Worm (Caenorhabditis elegans) whole organism, L4 larva: ENCODE results near the gene C28C12.1.

Experiments
- D1046.2 ChIP-seq: fragments of 200-800 bp; sonication (Bioruptor generic); IDR thresholded peaks from 2 replicates; pipeline ENCODE4 v1.3.6; 2022; ENCODE audit warnings: missing genetic modification characterization, missing compliant biosample characterization
- F26F4.8 ChIP-seq: fragments of 200-800 bp; sonication (Bioruptor generic); conservative IDR thresholded peaks from 2 replicates; pipeline ENCODE4 v1.3.6; 2022; ENCODE audit warnings: missing genetic modification characterization, missing compliant biosample characterization
- F49E8.2 ChIP-seq: sonication (generic microtip); optimal IDR thresholded peaks from 2 replicates; lab custom pipeline; 2016; ENCODE audit warnings: missing compliant biosample characterization, mild to moderate bottlenecking, missing genetic modification characterization, borderline replicate concordance
- T26A8.4 ChIP-seq: fragments of 200-800 bp; sonication (Bioruptor generic); IDR thresholded peaks from 2 replicates; pipeline ENCODE4 v1.3.6; 2022; ENCODE audit warnings: missing genetic modification characterization, missing compliant biosample characterization
- Y105C5A.15 ChIP-seq: fragments of 200-800 bp; sonication (Bioruptor generic); IDR thresholded peaks from 2 replicates; pipeline ENCODE4 v1.3.6; 2022; ENCODE audit warnings: missing genetic modification characterization, missing compliant biosample characterization
- ZK337.2 ChIP-seq: fragments of 200-800 bp; sonication (Bioruptor generic); IDR thresholded peaks from 2 replicates; pipeline ENCODE4 v1.3.6; 2022; ENCODE audit warnings: missing genetic modification reagents, missing genetic modification characterization, missing compliant biosample characterization
- ama-1 ChIP-seq: fragments of 150-350 bp; optimal IDR thresholded peaks from 2 replicates; lab custom pipeline; 2014; ENCODE audit warnings: inconsistent platforms, mixed read lengths
- arid-1 ChIP-seq: fragments of 200-800 bp; sonication (Bioruptor generic); conservative IDR thresholded peaks from 2 replicates; pipeline ENCODE4 v1.3.6; 2022; ENCODE audit warnings: missing genetic modification reagents, missing genetic modification characterization, missing compliant biosample characterization
- ceh-28 ChIP-seq: fragments of 150-350 bp; optimal IDR thresholded peaks from 2 replicates; lab custom pipeline; 2014; ENCODE audit warnings: missing biosample characterization, missing genetic modification reagents, missing genetic modification characterization
- ceh-44 ChIP-seq: fragments of 200-800 bp; sonication (Bioruptor generic); IDR thresholded peaks from 2 replicates; pipeline ENCODE4 v1.3.6; 2022; ENCODE audit warnings: missing genetic modification reagents, missing genetic modification characterization, missing compliant biosample characterization
- ces-1 ChIP-seq: fragments of 150-350 bp; sonication (generic microtip); optimal IDR thresholded peaks from 4 replicates; lab custom pipeline; 2014; ENCODE audit warnings: missing biosample characterization, missing genetic modification reagents, missing genetic modification characterization
- daf-19 ChIP-seq: fragments of 200-800 bp; sonication (Bioruptor generic); conservative IDR thresholded peaks from 2 replicates; pipeline ENCODE4 v1.3.6; 2022; ENCODE audit warnings: missing genetic modification characterization, missing compliant biosample characterization
- duxl-1 ChIP-seq: sonication (generic microtip); optimal IDR thresholded peaks from 2 replicates; lab custom pipeline; 2016; ENCODE audit warnings: mild to moderate bottlenecking, missing genetic modification characterization, moderate library complexity, missing compliant biosample characterization; ENCODE audit not compliant: poor library complexity
- fos-1 ChIP-seq: fragments of 150-350 bp; optimal IDR thresholded peaks from 2 replicates; lab custom pipeline; 2014; ENCODE audit warnings: missing biosample characterization, missing genetic modification characterization
- hmg-1.1 ChIP-seq: fragments of 200-800 bp; sonication (Bioruptor generic); IDR thresholded peaks from 2 replicates; pipeline ENCODE4 v1.3.6; 2022; ENCODE audit warnings: missing genetic modification reagents, missing genetic modification characterization, missing compliant biosample characterization
- lin-13 ChIP-seq: fragments of 150-350 bp; optimal IDR thresholded peaks from 2 replicates; lab custom pipeline; 2014; ENCODE audit warnings: missing biosample characterization, missing genetic modification reagents, missing genetic modification characterization
- lin-15B ChIP-seq: fragments of 150-350 bp; sonication (generic microtip); optimal IDR thresholded peaks from 3 replicates; lab custom pipeline; 2014; ENCODE audit warnings: missing biosample characterization, missing genetic modification characterization
- lin-29 ChIP-seq: fragments of 200-800 bp; sonication (Bioruptor generic); IDR thresholded peaks from 2 replicates; pipeline ENCODE4 v1.3.6; 2022; ENCODE audit warnings: missing genetic modification reagents, missing genetic modification characterization, missing compliant biosample characterization
- lin-38 ChIP-seq: fragments of 200-800 bp; sonication (Bioruptor generic); IDR thresholded peaks from 2 replicates; pipeline ENCODE4 v1.3.6; 2022; ENCODE audit warnings: missing genetic modification reagents, missing genetic modification characterization, missing compliant biosample characterization
- madf-5 ChIP-seq, 2 experiments: fragments of 200-800 bp; sonication (Bioruptor generic); IDR thresholded peaks; 2 replicates each; pipeline ENCODE4 v1.3.6; 2022; ENCODE audit warnings: missing compliant biosample characterization in 2 of 2, missing genetic modification characterization in 2 of 2
- madf-9 ChIP-seq: fragments of 200-800 bp; sonication (Bioruptor generic); conservative IDR thresholded peaks from 2 replicates; pipeline ENCODE4 v1.3.6; 2022; ENCODE audit warnings: missing genetic modification reagents, missing genetic modification characterization, missing compliant biosample characterization
- nhr-42 ChIP-seq: fragments of 200-800 bp; sonication (Bioruptor generic); IDR thresholded peaks from 2 replicates; pipeline ENCODE4 v1.3.6; 2022; ENCODE audit warnings: missing genetic modification characterization, missing compliant biosample characterization
- pqm-1 ChIP-seq: sonication (generic microtip); optimal IDR thresholded peaks from 2 replicates; lab custom pipeline; 2017; ENCODE audit warnings: missing biosample characterization, missing genetic modification characterization
- sdz-12 ChIP-seq: fragments of 200-800 bp; sonication (Bioruptor generic); optimal IDR thresholded peaks from 2 replicates; lab custom pipeline; 2018; ENCODE audit warnings: mild to moderate bottlenecking, missing genetic modification characterization, missing compliant biosample characterization
- set-16 ChIP-seq: fragments of 200-800 bp; sonication (Bioruptor generic); IDR thresholded peaks from 2 replicates; pipeline ENCODE4 v1.3.6; 2022; ENCODE audit warnings: missing genetic modification reagents, missing genetic modification characterization, missing compliant biosample characterization
- skn-1 ChIP-seq: fragments of 150-350 bp; optimal IDR thresholded peaks from 2 replicates; lab custom pipeline; 2014; ENCODE audit warnings: missing biosample characterization, missing genetic modification characterization
- snpc-1.2 ChIP-seq: fragments of 200-800 bp; sonication (Bioruptor generic); IDR thresholded peaks from 2 replicates; pipeline ENCODE4 v1.3.6; 2022; ENCODE audit warnings: missing genetic modification reagents, missing genetic modification characterization, missing compliant biosample characterization
- snpc-4 ChIP-seq: fragments of 150-350 bp; optimal IDR thresholded peaks from 2 replicates; lab custom pipeline; 2014; ENCODE audit warnings: missing biosample characterization, missing genetic modification characterization
- spr-1 ChIP-seq: sonication (generic microtip); optimal IDR thresholded peaks from 2 replicates; lab custom pipeline; 2016; ENCODE audit warnings: mild to moderate bottlenecking, missing genetic modification characterization, missing compliant biosample characterization
- spr-3 ChIP-seq: fragments of 200-800 bp; sonication (Bioruptor generic); optimal IDR thresholded peaks from 2 replicates; lab custom pipeline; 2018; ENCODE audit warnings: mild to moderate bottlenecking, missing genetic modification characterization, missing compliant biosample characterization
- unc-39 ChIP-seq: sonication (generic microtip); optimal IDR thresholded peaks from 2 replicates; lab custom pipeline; 2017; ENCODE audit warnings: missing biosample characterization, missing genetic modification characterization
- unc-62 ChIP-seq, 3 experiments: fragments of 150-350 bp in 1 of 3; sonication (generic microtip); optimal IDR thresholded peaks in 2 of 3; peaks in 1 of 3; 1 replicate in 1 of 3; 2 replicates in 2 of 3; lab custom pipeline; 2014 to 2017; ENCODE audit warnings: missing biosample characterization in 3 of 3, missing genetic modification characterization in 3 of 3, missing genetic modification reagents in 3 of 3, missing genotype in 1 of 3
- zip-11 ChIP-seq: fragments of 200-800 bp; sonication (Bioruptor generic); IDR thresholded peaks from 2 replicates; pipeline ENCODE4 v1.3.6; 2022; ENCODE audit warnings: missing genetic modification characterization, missing compliant biosample characterization
- zip-2 ChIP-seq: fragments of 150-350 bp; optimal IDR thresholded peaks from 2 replicates; lab custom pipeline; 2014; ENCODE audit warnings: missing biosample characterization, missing genetic modification characterization

Gene C28C12.1

DNA sequence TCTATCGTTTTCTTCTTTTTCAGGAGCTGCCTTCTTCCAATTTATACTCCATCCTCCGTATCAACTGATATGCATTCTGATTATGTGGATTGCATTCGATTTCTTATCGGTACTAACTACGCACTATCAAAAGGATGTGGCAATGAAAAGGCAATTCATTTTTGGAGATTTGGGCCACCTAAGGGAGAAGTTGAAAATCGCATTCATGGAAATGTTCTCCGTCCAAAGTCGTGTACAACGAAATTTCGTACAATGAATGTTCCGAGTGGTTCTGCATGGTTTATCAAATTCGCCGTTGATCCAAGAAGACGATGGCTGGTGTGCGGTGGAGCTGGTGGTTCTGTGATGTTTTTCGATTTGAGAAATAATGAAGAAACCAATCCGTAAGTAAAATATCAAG, 11.2 kb downstream of the C28C12.1 start, which contains the start of gene C09G4.4:
C09G4.4 (plus strand) TSS at position 301 of the 400 bp plus-strand sequence.
- TF ChIP-seq snpc-1.2 (GFP tag; lab: Robert Waterston, UW) (no peak), D1046.2 (no peak)

DNA sequence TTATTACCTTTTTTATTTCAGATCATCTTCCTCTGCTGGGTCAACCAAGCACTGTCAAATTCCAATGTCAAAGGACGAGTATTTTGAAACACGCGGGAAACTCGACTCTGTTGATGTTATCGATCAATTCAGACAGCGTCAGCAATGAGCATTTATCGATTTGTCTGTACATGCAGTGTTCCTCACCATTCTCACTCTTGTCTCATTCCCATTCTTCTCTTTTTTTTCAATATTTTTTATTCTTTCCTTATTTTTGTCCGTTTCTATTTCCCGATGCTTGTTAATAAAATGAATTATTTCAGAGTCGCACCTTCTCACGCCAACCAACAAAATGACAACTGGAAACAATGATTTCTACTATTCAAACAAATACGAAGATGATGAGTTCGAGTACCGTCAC, 12.1 kb downstream of the C28C12.1 start, which contains the start of gene cks-1:
cks-1 (plus strand) TSS at position 301 of the 400 bp plus-strand sequence.
- TF ChIP-seq nhr-42 = no peak
- TF ChIP-seq fos-1 (tag; lab: Kevin White, UChicago) = no peak
- no peak for TF ChIP-seq madf-9 (GFP tag; lab: Robert Waterston, UW)
- no peak for TF ChIP-seq madf-5 (GFP tag; IDR thresholded peaks at IDR 0.05; lab: Robert Waterston, UW)
- no peak for TF ChIP-seq hmg-1.1 (GFP tag; lab: Robert Waterston, UW)

DNA sequence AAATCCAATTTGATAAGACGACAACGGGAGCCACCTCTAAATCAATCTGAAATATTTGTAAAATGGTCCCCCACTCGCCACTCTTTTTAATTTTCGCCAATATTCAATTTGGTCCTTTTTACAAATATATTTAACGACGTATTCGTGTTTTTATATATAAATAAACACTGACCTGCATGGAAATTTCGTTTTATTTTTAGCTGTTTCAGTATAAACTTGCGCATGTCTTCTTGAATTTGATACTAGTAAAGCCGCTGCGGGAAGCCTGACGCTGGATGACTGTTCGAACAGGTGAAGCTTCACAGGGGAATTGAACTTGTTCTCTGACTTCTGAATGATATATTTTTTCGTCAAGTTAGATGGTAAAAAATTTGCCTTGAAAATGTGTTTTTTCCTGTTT, 13.1 kb downstream of the C28C12.1 start:
- no peak for TF ChIP-seq T26A8.4
- TF ChIP-seq duxl-1 (tag; lab: Kevin White, UChicago) = no peak
- TF ChIP-seq F49E8.2 (tag; lab: Kevin White, UChicago) = peak; percentile 20
- TF ChIP-seq lin-38 (GFP tag; lab: Robert Waterston, UW) = 0 out of 2 replicates have a peak, but pooled peaks have one; percentile 16
- TF ChIP-seq spr-3 = no peak
- TF ChIP-seq lin-15B (tag; lab: Kevin White, UChicago) = no peak
- no peak for TF ChIP-seq snpc-4
- no peak for TF ChIP-seq ZK337.2
- no peak for TF ChIP-seq unc-62 (GFP tag; optimal IDR thresholded peaks at IDR 0.05 in 1 of 2; lab: Kevin White, UChicago)
- no peak for TF ChIP-seq unc-62 (tag; optimal IDR thresholded peaks at IDR 0.05; lab: Kevin White, UChicago)
- no peak for TF ChIP-seq set-16 (GFP tag; lab: Robert Waterston, UW)

DNA sequence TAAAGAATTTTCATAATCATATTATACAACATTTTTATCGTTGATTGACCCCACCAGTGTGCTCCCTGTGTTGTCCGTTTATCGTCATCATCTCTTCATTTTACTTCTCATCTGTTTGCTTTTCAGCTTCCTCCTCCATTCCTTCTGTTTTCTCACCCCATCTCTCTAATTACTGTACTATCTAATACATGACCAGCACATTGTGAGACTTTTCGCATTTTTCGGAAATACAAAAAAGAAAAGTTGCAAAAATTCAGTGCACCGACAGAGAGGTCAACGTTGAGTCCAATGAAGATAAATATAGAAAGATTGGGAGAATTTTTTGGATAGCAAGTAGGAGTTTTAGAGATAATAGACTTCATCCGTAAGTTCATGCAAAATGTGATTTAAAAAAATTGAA, 18.5 kb downstream of the C28C12.1 start:
- TF ChIP-seq snpc-1.2 (GFP tag; lab: Robert Waterston, UW) (no peak), zip-11 (GFP tag; lab: Robert Waterston, UW) (no peak), unc-62 (GFP tag; optimal IDR thresholded peaks at IDR 0.05 in 1 of 2; lab: Kevin White, UChicago) (peak in 1 of 2 experiments; percentile 95), unc-62 (tag; optimal IDR thresholded peaks at IDR 0.05; lab: Kevin White, UChicago) (no peak), unc-39 (no peak), ceh-44 (GFP tag; lab: Robert Waterston, UW) (no peak)

DNA sequence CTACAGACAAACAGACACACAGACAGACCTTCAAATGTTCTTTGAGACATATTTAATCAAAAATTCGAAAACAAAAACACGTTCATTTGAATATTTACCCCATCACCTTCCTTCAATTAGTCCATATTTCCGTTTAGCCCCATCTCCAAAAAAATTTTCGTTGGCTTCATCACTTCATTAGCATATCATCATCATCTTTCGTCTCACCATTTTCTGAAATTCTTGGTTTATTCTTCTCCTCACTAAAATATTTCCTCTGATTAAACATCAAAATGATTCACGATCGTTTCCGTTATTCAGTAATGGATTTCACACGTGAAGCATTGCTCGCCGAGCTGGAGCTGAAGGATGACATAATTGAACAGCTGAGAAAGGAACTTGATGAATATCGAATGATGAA, 19.1 kb downstream of the C28C12.1 start, which contains the start of gene pkg-2:
pkg-2 (plus strand) TSS at position 301 of the 400 bp plus-strand sequence.
- TF ChIP-seq ces-1 (no peak), lin-13 (GFP tag; lab: Kevin White, UChicago) (no peak), sdz-12 (GFP tag; lab: Kevin White, UChicago) (no peak), ama-1 (no peak), zip-11 (GFP tag; lab: Robert Waterston, UW) (no peak), pqm-1 (tag; lab: Kevin White, UChicago) (no peak), daf-19 (no peak), Y105C5A.15 (GFP tag; lab: Robert Waterston, UW) (no peak), F26F4.8 (GFP tag; lab: Robert Waterston, UW) (no peak), ceh-28 (tag; lab: Kevin White, UChicago) (no peak), zip-2 (tag; lab: Kevin White, UChicago) (no peak), arid-1 (GFP tag; lab: Robert Waterston, UW) (no peak), spr-1 (tag; lab: Kevin White, UChicago) (no peak), snpc-1.2 (GFP tag; lab: Robert Waterston, UW) (no peak), D1046.2 (no peak), skn-1 (tag; lab: Kevin White, UChicago) (no peak), lin-29 (GFP tag; lab: Robert Waterston, UW) (no peak)
